Worm (Caenorhabditis elegans) whole organism, young adult: ENCODE data around the gene C45G9.15.

Source experiments
- B0035.1 ChIP-seq: sonication (generic microtip); optimal IDR thresholded peaks from 2 replicates; lab custom pipeline; 2016; ENCODE audit warnings: missing genetic modification characterization, mild to moderate bottlenecking, missing compliant biosample characterization, missing genotype, missing genetic modification reagents
- B0336.3 ChIP-seq: fragments of 200-800 bp; sonication (Bioruptor generic); IDR thresholded peaks from 2 replicates; pipeline ENCODE4 v1.3.6; 2022; ENCODE audit warnings: missing genetic modification characterization, missing compliant biosample characterization
- C06A6.2 ChIP-seq: fragments of 200-800 bp; sonication (Bioruptor generic); conservative IDR thresholded peaks from 2 replicates; pipeline ENCODE4 v1.3.6; 2022; ENCODE audit warnings: missing genetic modification characterization, missing compliant biosample characterization
- F22D6.2 ChIP-seq: sonication (generic microtip); optimal IDR thresholded peaks from 2 replicates; lab custom pipeline; 2016; ENCODE audit warnings: mild to moderate bottlenecking, missing genetic modification characterization, missing compliant biosample characterization
- F23B12.7 ChIP-seq: sonication (generic microtip); optimal IDR thresholded peaks from 2 replicates; lab custom pipeline; 2017; ENCODE audit warnings: missing genetic modification characterization, mild to moderate bottlenecking, missing compliant biosample characterization, antibody characterized with exemption, moderate library complexity; ENCODE audit not compliant: insufficient read depth
- F33H1.4 ChIP-seq: fragments of 200-800 bp; sonication (Bioruptor generic); IDR thresholded peaks from 2 replicates; pipeline ENCODE4 v1.3.6; 2022; ENCODE audit warnings: missing genetic modification reagents, missing genetic modification characterization, missing compliant biosample characterization
- F49E8.2 ChIP-seq: sonication (generic microtip); optimal IDR thresholded peaks from 3 replicates; lab custom pipeline; 2017; ENCODE audit warnings: missing genetic modification characterization, mild to moderate bottlenecking, missing compliant biosample characterization, antibody characterized with exemption, moderate library complexity; ENCODE audit not compliant: insufficient read depth
- F55B11.4 ChIP-seq: sonication (generic microtip); optimal IDR thresholded peaks from 2 replicates; lab custom pipeline; 2016; ENCODE audit warnings: missing compliant biosample characterization, missing genetic modification characterization, borderline replicate concordance; ENCODE audit not compliant: insufficient read depth
- F57A8.1 ChIP-seq: fragments of 200-800 bp; sonication (Bioruptor generic); optimal IDR thresholded peaks from 2 replicates; lab custom pipeline; 2018; ENCODE audit warnings: mild to moderate bottlenecking, missing genetic modification characterization, moderate library complexity, missing compliant biosample characterization
- F57C9.4 ChIP-seq: sonication (generic microtip); optimal IDR thresholded peaks from 2 replicates; lab custom pipeline; 2017; ENCODE audit warnings: mild to moderate bottlenecking, missing genetic modification characterization, missing compliant biosample characterization
- K12H6.12 ChIP-seq: fragments of 200-800 bp; sonication (Bioruptor generic); optimal IDR thresholded peaks from 2 replicates; lab custom pipeline; 2018; ENCODE audit warnings: mild to moderate bottlenecking, missing genetic modification characterization, missing compliant biosample characterization
- T07F8.4 ChIP-seq: sonication (generic microtip); optimal IDR thresholded peaks from 2 replicates; lab custom pipeline; 2016; ENCODE audit warnings: mild to moderate bottlenecking, missing genetic modification characterization, moderate library complexity, missing compliant biosample characterization
- ama-1 ChIP-seq, 3 experiments: fragments of 150-350 bp in 1 of 3; sonication (generic microtip) in 2 of 3; optimal IDR thresholded peaks; 2 replicates each; lab custom pipeline; 2014 to 2018; ENCODE audit warnings: missing biosample characterization in 2 of 3, missing genetic modification characterization in 2 of 3, missing genetic modification reagents in 2 of 3
- aptf-2 ChIP-seq: fragments of 200-800 bp; sonication (Bioruptor generic); conservative IDR thresholded peaks from 2 replicates; pipeline ENCODE4 v1.3.6; 2022; ENCODE audit warnings: missing genetic modification reagents, missing genetic modification characterization, missing compliant biosample characterization
- attf-3 ChIP-seq: fragments of 200-800 bp; sonication (Bioruptor generic); conservative IDR thresholded peaks from 2 replicates; pipeline ENCODE4 v1.3.6; 2022; ENCODE audit warnings: missing genetic modification reagents, missing genetic modification characterization, missing compliant biosample characterization
- bed-1 ChIP-seq: fragments of 200-800 bp; sonication (Bioruptor generic); IDR thresholded peaks from 2 replicates; pipeline ENCODE4 v1.3.6; 2022; ENCODE audit warnings: missing genetic modification reagents, missing genetic modification characterization, missing compliant biosample characterization
- bed-2 ChIP-seq: fragments of 200-800 bp; sonication (Bioruptor generic); IDR thresholded peaks from 2 replicates; pipeline ENCODE4 v1.3.6; 2022; ENCODE audit warnings: missing genetic modification reagents, missing genetic modification characterization, missing compliant biosample characterization
- ccch-3 ChIP-seq: fragments of 200-800 bp; sonication (Bioruptor generic); optimal IDR thresholded peaks from 2 replicates; lab custom pipeline; 2018; ENCODE audit warnings: mild to moderate bottlenecking, missing genetic modification characterization, missing compliant biosample characterization
- ceh-100 ChIP-seq: fragments of 200-800 bp; sonication (Bioruptor generic); IDR thresholded peaks from 2 replicates; pipeline ENCODE4 v1.3.6; 2022; ENCODE audit warnings: missing genetic modification reagents, missing genetic modification characterization, missing compliant biosample characterization
- ceh-40 ChIP-seq: fragments of 200-800 bp; sonication (Bioruptor generic); IDR thresholded peaks from 2 replicates; pipeline ENCODE4 v1.3.6; 2022; ENCODE audit warnings: missing genetic modification characterization, missing compliant biosample characterization
- ceh-79 ChIP-seq: sonication (generic microtip); optimal IDR thresholded peaks from 2 replicates; lab custom pipeline; 2017; ENCODE audit warnings: mild to moderate bottlenecking, missing genetic modification characterization, missing compliant biosample characterization
- chd-7 ChIP-seq: sonication (generic microtip); optimal IDR thresholded peaks from 2 replicates; lab custom pipeline; 2016; ENCODE audit warnings: mild to moderate bottlenecking, missing genetic modification characterization, moderate library complexity, missing compliant biosample characterization
- dpff-1 ChIP-seq: sonication (generic microtip); optimal IDR thresholded peaks from 2 replicates; lab custom pipeline; 2017; ENCODE audit warnings: mild to moderate bottlenecking, missing genetic modification characterization, missing compliant biosample characterization
- egl-44 ChIP-seq: fragments of 200-800 bp; sonication (Bioruptor generic); IDR thresholded peaks from 2 replicates; pipeline ENCODE4 v1.3.6; 2022; ENCODE audit warnings: missing genetic modification reagents, missing genetic modification characterization, missing compliant biosample characterization
- hmg-20 ChIP-seq: fragments of 200-800 bp; sonication (Bioruptor generic); IDR thresholded peaks from 2 replicates; pipeline ENCODE4 v1.3.6; 2022; ENCODE audit warnings: missing genetic modification reagents, missing genetic modification characterization, missing compliant biosample characterization
- lag-1 ChIP-seq: fragments of 200-800 bp; sonication (Bioruptor generic); IDR thresholded peaks from 2 replicates; pipeline ENCODE4 v1.3.6; 2022; ENCODE audit warnings: missing genetic modification reagents, missing genetic modification characterization, missing compliant biosample characterization
- let-526 ChIP-seq: fragments of 200-800 bp; sonication (Bioruptor generic); IDR thresholded peaks from 2 replicates; pipeline ENCODE4 v1.3.6; 2022; ENCODE audit warnings: missing genetic modification reagents, missing genetic modification characterization, missing compliant biosample characterization
- lin-35 ChIP-seq, 3 experiments: fragments of 150-350 bp in 2 of 3; sonication (generic microtip) in 1 of 3; optimal IDR thresholded peaks; 2 replicates each; lab custom pipeline; 2014 to 2018; ENCODE audit warnings: missing biosample characterization in 3 of 3, missing genetic modification characterization in 3 of 3, missing genetic modification reagents in 3 of 3
- lin-54 ChIP-seq: fragments of 200-800 bp; sonication (Bioruptor generic); optimal IDR thresholded peaks from 2 replicates; lab custom pipeline; 2018; ENCODE audit warnings: mild to moderate bottlenecking, missing genetic modification characterization, missing compliant biosample characterization
- nfyb-1 ChIP-seq: fragments of 200-800 bp; sonication (Bioruptor generic); IDR thresholded peaks from 2 replicates; pipeline ENCODE4 v1.3.6; 2022; ENCODE audit warnings: missing genetic modification reagents, missing genetic modification characterization, missing compliant biosample characterization
- nhr-120 ChIP-seq: fragments of 200-800 bp; sonication (Bioruptor generic); IDR thresholded peaks from 2 replicates; pipeline ENCODE4 v1.3.6; 2022; ENCODE audit warnings: missing genetic modification characterization, missing compliant biosample characterization
- nhr-179 ChIP-seq: sonication (generic microtip); optimal IDR thresholded peaks from 2 replicates; lab custom pipeline; 2016; ENCODE audit warnings: mild to moderate bottlenecking, missing genetic modification characterization, missing compliant biosample characterization
- nhr-27 ChIP-seq: fragments of 200-800 bp; sonication (Bioruptor generic); optimal IDR thresholded peaks from 2 replicates; lab custom pipeline; 2018; ENCODE audit warnings: mild to moderate bottlenecking, missing genetic modification characterization, moderate library complexity, missing compliant biosample characterization
- pha-4 ChIP-seq: fragments of 150-350 bp; sonication (generic microtip); optimal IDR thresholded peaks from 2 replicates; lab custom pipeline; 2014; ENCODE audit warnings: missing biosample characterization, missing genetic modification reagents, missing genetic modification characterization
- repo-1 ChIP-seq: sonication (generic microtip); optimal IDR thresholded peaks from 2 replicates; lab custom pipeline; 2017; ENCODE audit warnings: mild to moderate bottlenecking, missing genetic modification characterization, missing compliant biosample characterization
- snpc-3.4 ChIP-seq: sonication (generic microtip); optimal IDR thresholded peaks from 2 replicates; lab custom pipeline; 2017; ENCODE audit warnings: missing genetic modification characterization, mild to moderate bottlenecking, missing compliant biosample characterization, antibody characterized with exemption, moderate library complexity, missing genotype, missing genetic modification reagents
- tbx-9 ChIP-seq: sonication (generic microtip); optimal IDR thresholded peaks from 2 replicates; lab custom pipeline; 2016; ENCODE audit warnings: borderline replicate concordance, missing genetic modification characterization, inconsistent platforms, missing compliant biosample characterization
- unc-130 ChIP-seq: sonication (generic microtip); optimal IDR thresholded peaks from 2 replicates; lab custom pipeline; 2016; ENCODE audit warnings: missing genetic modification reagents, missing genetic modification characterization, missing compliant biosample characterization
- unc-62 ChIP-seq: fragments of 150-350 bp; optimal IDR thresholded peaks from 2 replicates; lab custom pipeline; 2014; ENCODE audit warnings: missing biosample characterization, missing genetic modification reagents, missing genetic modification characterization
- zim-3 ChIP-seq: sonication (generic microtip); optimal IDR thresholded peaks from 2 replicates; lab custom pipeline; 2017; ENCODE audit warnings: mild to moderate bottlenecking, missing genetic modification characterization, moderate library complexity, missing compliant biosample characterization
- ztf-22 ChIP-seq: fragments of 200-800 bp; sonication (Bioruptor generic); optimal IDR thresholded peaks from 2 replicates; lab custom pipeline; 2018; ENCODE audit warnings: mild to moderate bottlenecking, missing genetic modification characterization, moderate library complexity, missing compliant biosample characterization

The C45G9.15 gene

DNA sequence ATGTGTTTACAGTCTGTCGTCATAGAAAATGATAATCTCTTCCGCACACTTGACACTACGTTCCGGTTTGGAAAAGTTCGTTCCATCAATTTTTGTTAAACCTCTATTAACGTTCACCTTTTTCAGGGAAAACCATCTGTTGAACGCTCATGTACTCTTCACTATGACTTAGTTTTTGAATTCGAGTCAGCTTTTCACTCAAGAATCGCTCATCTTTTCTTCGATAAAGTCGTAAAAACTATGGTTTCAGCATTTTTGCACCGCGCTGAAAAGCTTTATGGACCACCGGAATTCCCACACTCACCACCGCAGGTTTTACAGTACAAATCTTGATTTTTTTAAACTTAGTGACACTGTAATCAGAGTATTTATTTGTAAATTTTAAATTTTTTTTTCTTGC lies 28.2 kb downstream of the C45G9.15 start:
- TF ChIP-seq ztf-22 (no peak), nfyb-1 (0 out of 2 replicates have a peak, but pooled peaks have one; percentile 12), lin-54 (GFP tag; lab: Kevin White, UChicago) (no peak), unc-62 (GFP tag; lab: Kevin White, UChicago) (no peak), ama-1 (optimal IDR thresholded peaks at IDR 0.05; lab: Kevin White, UChicago) (peak; percentile 43), ama-1 (GFP tag; optimal IDR thresholded peaks at IDR 0.05; lab: Kevin White, UChicago) (no peak), lin-35 (GFP tag; optimal IDR thresholded peaks at IDR 0.05; lab: Kevin White, UChicago) (peak in 1 of 3 experiments; percentile 4), zim-3 (no peak)

DNA sequence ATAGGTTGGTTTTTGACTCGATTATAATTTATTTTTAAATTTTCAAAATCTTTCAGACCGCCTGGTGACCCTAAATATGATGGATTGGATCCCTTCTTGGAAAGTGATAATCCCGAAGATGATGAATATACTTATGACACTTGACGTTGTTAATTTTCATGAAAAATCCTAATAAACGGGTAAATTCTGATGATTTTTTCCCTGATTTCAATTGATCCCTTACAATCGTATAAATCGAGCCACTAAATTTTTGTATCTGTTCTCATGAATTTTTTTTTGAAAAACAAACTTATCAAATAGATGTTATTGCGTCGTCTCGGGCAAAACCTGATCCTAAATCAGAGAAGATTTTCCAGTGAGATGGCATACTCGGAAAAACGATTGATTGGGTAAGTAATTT lies 28.9 kb downstream of the C45G9.15 start, which contains the start of gene R144.13:
TSS of gene R144.13 (plus strand) at position 301 of the 400 bp plus-strand sequence.
- TF ChIP-seq unc-62 (GFP tag; lab: Kevin White, UChicago) = no peak
- TF ChIP-seq ceh-79 = no peak
- TF ChIP-seq hmg-20 (GFP tag; lab: Robert Waterston, UW) = no peak
- TF ChIP-seq snpc-3.4 (tag; lab: Kevin White, UChicago) = no peak
- TF ChIP-seq C06A6.2 (GFP tag; lab: Robert Waterston, UW) = no peak
- TF ChIP-seq attf-3 (GFP tag; lab: Robert Waterston, UW) = no peak
- TF ChIP-seq nhr-27 (tag; lab: Kevin White, UChicago) = no peak
- TF ChIP-seq F22D6.2 (tag; lab: Kevin White, UChicago) = no peak

DNA sequence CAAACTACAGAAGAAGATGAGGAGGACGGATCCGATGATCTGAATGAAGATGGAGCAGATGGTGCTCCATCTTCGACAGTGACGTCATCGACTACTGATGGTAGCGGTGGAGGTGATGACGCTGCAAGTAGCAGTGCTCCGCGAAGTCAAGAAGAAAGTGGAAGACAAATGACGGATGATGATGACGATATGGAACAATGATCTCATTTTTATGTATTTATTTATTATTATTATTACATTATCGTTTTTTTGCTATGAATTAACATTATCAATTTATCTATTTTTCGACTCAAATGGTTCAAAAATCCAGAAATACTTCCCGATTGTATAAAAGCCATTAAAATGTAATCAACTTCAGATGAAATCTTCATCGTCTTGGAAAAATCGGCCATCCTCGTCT lies 30.2 kb downstream of the C45G9.15 start, which contains the start of gene R144.3:
TSS of gene R144.3 (plus strand) at position 301 of the 400 bp plus-strand sequence.
- TF ChIP-seq F55B11.4 (no peak), C06A6.2 (GFP tag; lab: Robert Waterston, UW) (no peak), pha-4 (no peak), F49E8.2 (no peak), T07F8.4 (no peak), lag-1 (GFP tag; lab: Robert Waterston, UW) (no peak), ccch-3 (GFP tag; lab: Kevin White, UChicago) (no peak), F57A8.1 (no peak), B0035.1 (no peak), chd-7 (no peak), ceh-100 (GFP tag; lab: Robert Waterston, UW) (no peak), tbx-9 (tag; lab: Kevin White, UChicago) (no peak), dpff-1 (tag; lab: Kevin White, UChicago) (no peak), bed-2 (GFP tag; lab: Robert Waterston, UW) (no peak), ceh-40 (no peak), nfyb-1 (no peak), K12H6.12 (no peak)
- TF ChIP-seq, all 124 proteins: peak for 0

- TF ChIP-seq let-526 (GFP tag; lab: Robert Waterston, UW) (no peak), F23B12.7 (no peak), F55B11.4 (no peak), nhr-120 (GFP tag; lab: Robert Waterston, UW) (no peak), egl-44 (no peak), F57C9.4 (no peak), aptf-2 (GFP tag; lab: Robert Waterston, UW) (no peak), unc-130 (GFP tag; lab: Kevin White, UChicago) (no peak), F33H1.4 (GFP tag; lab: Robert Waterston, UW) (no peak), nhr-179 (tag; lab: Kevin White, UChicago) (no peak), ceh-40 (no peak), repo-1 (tag; lab: Kevin White, UChicago) (no peak), bed-1 (no peak), B0336.3 (GFP tag; lab: Robert Waterston, UW) (no peak)
Observed at ce11 chrIII:5020924-5021323, 30.9 kb downstream of the C45G9.15 start, which contains the start of gene mdt-11. mdt-11 (plus strand) TSS chrIII:5021224.
